Worm (Caenorhabditis elegans) whole organism, early embryonic: ENCODE data around the gene Y73C8C.8.

Source experiments
- F13C5.2 ChIP-seq: sonication (generic microtip); optimal IDR thresholded peaks from 2 replicates; lab custom pipeline; 2017; ENCODE audit warnings: mild to moderate bottlenecking, missing genetic modification characterization, inconsistent platforms, missing compliant biosample characterization
- aly-1 ChIP-seq: sonication (generic microtip); optimal IDR thresholded peaks from 2 replicates; lab custom pipeline; 2016; ENCODE audit warnings: missing genetic modification characterization, missing compliant biosample characterization
- ama-1 ChIP-seq: fragments of 150-350 bp; optimal IDR thresholded peaks from 2 replicates; lab custom pipeline; 2014
- ceh-13 ChIP-seq: fragments of 200-800 bp; sonication (Bioruptor generic); optimal IDR thresholded peaks from 2 replicates; lab custom pipeline; 2018; ENCODE audit warnings: mild to moderate bottlenecking, missing genetic modification characterization, missing compliant biosample characterization
- ets-7 ChIP-seq: sonication (generic microtip); optimal IDR thresholded peaks from 2 replicates; lab custom pipeline; 2016; ENCODE audit warnings: missing genotype, missing genetic modification characterization, missing compliant biosample characterization
- flt-1 ChIP-seq: fragments of 200-800 bp; sonication (Bioruptor generic); IDR thresholded peaks from 2 replicates; pipeline ENCODE4 v1.3.6; 2022; ENCODE audit warnings: missing genetic modification characterization, missing compliant biosample characterization
- hmbx-1 ChIP-seq: sonication (generic microtip); optimal IDR thresholded peaks from 2 replicates; lab custom pipeline; 2016; ENCODE audit warnings: mild to moderate bottlenecking, missing genetic modification characterization, missing compliant biosample characterization
- hnd-1 ChIP-seq: sonication (generic microtip); optimal IDR thresholded peaks from 2 replicates; lab custom pipeline; 2016; ENCODE audit warnings: missing genetic modification characterization, missing compliant biosample characterization
- pes-1 ChIP-seq: fragments of 200-800 bp; sonication (Bioruptor generic); IDR thresholded peaks from 2 replicates; pipeline ENCODE4 v1.3.6; 2022; ENCODE audit warnings: missing genetic modification reagents, missing genetic modification characterization, missing compliant biosample characterization
- scrt-1 ChIP-seq: fragments of 200-800 bp; sonication (Bioruptor generic); IDR thresholded peaks from 2 replicates; pipeline ENCODE4 v1.3.6; 2022; ENCODE audit warnings: missing genetic modification characterization, missing compliant biosample characterization
- sea-1 ChIP-seq: fragments of 200-800 bp; sonication (Bioruptor generic); conservative IDR thresholded peaks from 2 replicates; pipeline ENCODE4 v1.3.6; 2022; ENCODE audit warnings: missing genetic modification characterization, missing compliant biosample characterization
- tbx-37 ChIP-seq: fragments of 200-800 bp; sonication (Bioruptor generic); conservative IDR thresholded peaks from 2 replicates; pipeline ENCODE4 v1.3.6; 2022; ENCODE audit warnings: missing genetic modification reagents, missing genetic modification characterization, missing compliant biosample characterization

ce11 chrV:3088768-3089167 lies 24.9 kb downstream of the Y73C8C.8 start, which contains the start of gene acs-21:
- no peak for TF ChIP-seq tbx-37
- no peak for TF ChIP-seq sea-1 (GFP tag; lab: Robert Waterston, UW)
- no peak for TF ChIP-seq ama-1
- no peak for TF ChIP-seq flt-1 (GFP tag; lab: Robert Waterston, UW)
- no peak for TF ChIP-seq hmbx-1 (tag; lab: Kevin White, UChicago)
- no peak for TF ChIP-seq ceh-13 (GFP tag; lab: Kevin White, UChicago)
- no peak for TF ChIP-seq aly-1 (tag; lab: Kevin White, UChicago)
- no peak for TF ChIP-seq ets-7 (tag; lab: Kevin White, UChicago)
- no peak for TF ChIP-seq pes-1
- no peak for TF ChIP-seq F13C5.2 (tag; lab: Kevin White, UChicago)
- TF ChIP-seq hnd-1 (tag; lab: Kevin White, UChicago) = no peak
- TF ChIP-seq scrt-1 = no peak
